Worm (Caenorhabditis elegans) whole organism, L2 larva: ENCODE data around the gene srt-5.

Experiments used
- C34F6.9 ChIP-seq: fragments of 150-350 bp; optimal IDR thresholded peaks from 2 replicates; lab custom pipeline; 2014; ENCODE audit warnings: missing biosample characterization, missing genetic modification characterization
- F13H6.1 ChIP-seq: sonication (generic microtip); optimal IDR thresholded peaks from 2 replicates; lab custom pipeline; 2016; ENCODE audit warnings: missing genetic modification characterization, missing compliant biosample characterization
- Y55F3AM.14 ChIP-seq: fragments of 200-800 bp; sonication (Bioruptor generic); optimal IDR thresholded peaks from 2 replicates; lab custom pipeline; 2018; ENCODE audit warnings: mild to moderate bottlenecking, missing genetic modification characterization, missing compliant biosample characterization
- alr-1 ChIP-seq: fragments of 150-350 bp; optimal IDR thresholded peaks from 2 replicates; lab custom pipeline; 2014; ENCODE audit warnings: missing biosample characterization, missing genetic modification characterization
- aly-2 ChIP-seq: fragments of 150-350 bp; optimal IDR thresholded peaks from 2 replicates; lab custom pipeline; 2014; ENCODE audit warnings: missing biosample characterization, missing genetic modification characterization
- ama-1 ChIP-seq: fragments of 150-350 bp; optimal IDR thresholded peaks from 2 replicates; lab custom pipeline; 2018; ENCODE audit warnings: inconsistent platforms
- blmp-1 ChIP-seq: sonication (generic microtip); optimal IDR thresholded peaks from 2 replicates; lab custom pipeline; 2017; ENCODE audit warnings: missing genetic modification characterization, mild to moderate bottlenecking, missing compliant biosample characterization, antibody characterized with exemption, moderate library complexity; ENCODE audit not compliant: insufficient read depth
- ceh-16 ChIP-seq: fragments of 150-350 bp; optimal IDR thresholded peaks from 2 replicates; lab custom pipeline; 2014; ENCODE audit warnings: missing biosample characterization, missing genetic modification characterization
- ceh-82 ChIP-seq: fragments of 150-350 bp; optimal IDR thresholded peaks from 2 replicates; lab custom pipeline; 2014; ENCODE audit warnings: missing biosample characterization, missing genetic modification characterization
- crh-2 ChIP-seq: sonication (generic microtip); optimal IDR thresholded peaks from 2 replicates; lab custom pipeline; 2017; ENCODE audit warnings: missing biosample characterization, missing genetic modification characterization
- dmd-4 ChIP-seq: sonication (generic microtip); optimal IDR thresholded peaks from 2 replicates; lab custom pipeline; 2017; ENCODE audit warnings: missing biosample characterization, missing genetic modification characterization
- egl-27 ChIP-seq: sonication (generic microtip); optimal IDR thresholded peaks from 3 replicates; lab custom pipeline; 2017; ENCODE audit warnings: missing biosample characterization, missing genetic modification reagents, missing genetic modification characterization
- elt-1 ChIP-seq: fragments of 150-350 bp; optimal IDR thresholded peaks from 2 replicates; lab custom pipeline; 2014; ENCODE audit warnings: missing biosample characterization, missing genetic modification characterization
- gmeb-1 ChIP-seq: fragments of 150-350 bp; optimal IDR thresholded peaks from 2 replicates; lab custom pipeline; 2014; ENCODE audit warnings: missing biosample characterization, missing genetic modification characterization
- lin-11 ChIP-seq: fragments of 150-350 bp; sonication (generic microtip); optimal IDR thresholded peaks from 2 replicates; lab custom pipeline; 2014; ENCODE audit warnings: missing biosample characterization, missing genetic modification characterization, inconsistent platforms, mixed read lengths
- lin-13 ChIP-seq: fragments of 150-350 bp; optimal IDR thresholded peaks from 2 replicates; lab custom pipeline; 2014; ENCODE audit warnings: missing biosample characterization, missing genetic modification reagents, missing genetic modification characterization
- lsy-2 ChIP-seq, 2 experiments: fragments of 150-350 bp in 1 of 2; sonication (generic microtip) in 1 of 2; optimal IDR thresholded peaks; 2 replicates each; lab custom pipeline; 2014 to 2017; ENCODE audit warnings: missing biosample characterization in 2 of 2, missing genetic modification characterization in 2 of 2
- mbf-1 ChIP-seq: sonication (generic microtip); optimal IDR thresholded peaks from 2 replicates; lab custom pipeline; 2017; ENCODE audit warnings: missing biosample characterization, missing genetic modification characterization
- nhr-10 ChIP-seq: sonication (generic microtip); optimal IDR thresholded peaks from 2 replicates; lab custom pipeline; 2017; ENCODE audit warnings: missing biosample characterization, missing genetic modification characterization
- nhr-11 ChIP-seq: fragments of 150-350 bp; optimal IDR thresholded peaks from 2 replicates; lab custom pipeline; 2014; ENCODE audit warnings: missing biosample characterization, missing genetic modification characterization
- nhr-12 ChIP-seq: fragments of 150-350 bp; optimal IDR thresholded peaks from 2 replicates; lab custom pipeline; 2014; ENCODE audit warnings: missing biosample characterization, missing genetic modification characterization
- nhr-237 ChIP-seq: fragments of 150-350 bp; optimal IDR thresholded peaks from 2 replicates; lab custom pipeline; 2014; ENCODE audit warnings: missing biosample characterization, missing genetic modification characterization
- nhr-77 ChIP-seq: fragments of 150-350 bp; optimal IDR thresholded peaks from 2 replicates; lab custom pipeline; 2014; ENCODE audit warnings: missing biosample characterization, missing genetic modification characterization
- peb-1 ChIP-seq: fragments of 150-350 bp; optimal IDR thresholded peaks from 2 replicates; lab custom pipeline; 2014; ENCODE audit warnings: missing biosample characterization, missing genetic modification characterization
- sem-4 ChIP-seq: fragments of 150-350 bp; optimal IDR thresholded peaks from 2 replicates; lab custom pipeline; 2014; ENCODE audit warnings: missing biosample characterization, missing genetic modification reagents, missing genetic modification characterization
- skn-1 ChIP-seq: sonication (generic microtip); optimal IDR thresholded peaks from 2 replicates; lab custom pipeline; 2017; ENCODE audit warnings: missing biosample characterization, missing genetic modification characterization
- sma-3 ChIP-seq: sonication (generic microtip); optimal IDR thresholded peaks from 2 replicates; lab custom pipeline; 2016; ENCODE audit warnings: missing genetic modification reagents, missing genetic modification characterization, missing compliant biosample characterization
- sma-9 ChIP-seq, 2 experiments: fragments of 150-350 bp in 1 of 2; sonication (generic microtip) in 1 of 2; optimal IDR thresholded peaks; 2 replicates each; lab custom pipeline; 2014 to 2016; ENCODE audit warnings: missing genetic modification characterization in 2 of 2, mild to moderate bottlenecking in 1 of 2, missing biosample characterization in 1 of 2, missing compliant biosample characterization in 1 of 2, missing genetic modification reagents in 1 of 2, moderate library complexity in 1 of 2
- unc-39 ChIP-seq: fragments of 150-350 bp; optimal IDR thresholded peaks from 2 replicates; lab custom pipeline; 2014; ENCODE audit warnings: missing biosample characterization, missing genetic modification characterization
- unc-55 ChIP-seq: fragments of 150-350 bp; sonication (generic microtip); optimal IDR thresholded peaks from 3 replicates; lab custom pipeline; 2014; ENCODE audit warnings: missing biosample characterization, missing genetic modification reagents, missing genetic modification characterization
- zag-1 ChIP-seq: fragments of 150-350 bp; optimal IDR thresholded peaks from 2 replicates; lab custom pipeline; 2014; ENCODE audit warnings: missing biosample characterization, missing genetic modification characterization
- ztf-1 ChIP-seq: fragments of 200-800 bp; sonication (Bioruptor generic); conservative IDR thresholded peaks from 2 replicates; pipeline ENCODE4 v1.3.6; 2022; ENCODE audit warnings: missing genetic modification characterization, missing compliant biosample characterization
- ztf-4 ChIP-seq: fragments of 150-350 bp; optimal IDR thresholded peaks from 2 replicates; lab custom pipeline; 2014; ENCODE audit warnings: missing biosample characterization, missing genetic modification characterization

Gene srt-5

DNA sequence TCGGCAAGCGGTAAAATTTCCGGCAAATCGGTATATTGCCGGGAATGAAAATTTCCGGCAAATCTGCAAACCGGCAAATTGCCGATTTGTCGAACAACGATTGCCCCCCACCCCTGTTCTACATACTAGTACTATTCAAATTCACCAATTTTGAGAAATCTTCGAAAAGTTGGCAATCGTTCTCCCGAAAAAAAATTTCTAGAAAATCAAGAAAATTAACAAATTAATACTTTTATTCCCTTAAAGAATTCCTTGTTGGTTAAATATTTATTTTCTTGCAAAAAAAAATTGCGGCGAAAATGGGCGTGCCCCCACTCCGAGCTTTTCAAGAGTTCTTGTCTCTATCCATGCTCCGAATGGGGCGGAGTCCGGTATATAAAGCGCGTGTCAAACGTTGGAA, 26.4 kb downstream of the srt-5 start, which contains the start of gene C50H11.8:
TSS of gene C50H11.8 (plus strand) at position 301 of the 400 bp plus-strand sequence.
- no peak for TF ChIP-seq nhr-11 (tag; lab: Kevin White, UChicago)
- TF ChIP-seq nhr-12 (tag; lab: Kevin White, UChicago), result no peak
- TF ChIP-seq lin-11 (tag; lab: Kevin White, UChicago), result no peak
- no peak for TF ChIP-seq F13H6.1 (tag; lab: Kevin White, UChicago)
- TF ChIP-seq gmeb-1 (tag; lab: Kevin White, UChicago), result no peak
- TF ChIP-seq ztf-4 (tag; lab: Kevin White, UChicago), result no peak
- TF ChIP-seq aly-2 (tag; lab: Kevin White, UChicago), result no peak
- TF ChIP-seq skn-1 (tag; lab: Kevin White, UChicago), result no peak
- TF ChIP-seq lsy-2 (tag; optimal IDR thresholded peaks at IDR 0.05; lab: Kevin White, UChicago), result no peak

DNA sequence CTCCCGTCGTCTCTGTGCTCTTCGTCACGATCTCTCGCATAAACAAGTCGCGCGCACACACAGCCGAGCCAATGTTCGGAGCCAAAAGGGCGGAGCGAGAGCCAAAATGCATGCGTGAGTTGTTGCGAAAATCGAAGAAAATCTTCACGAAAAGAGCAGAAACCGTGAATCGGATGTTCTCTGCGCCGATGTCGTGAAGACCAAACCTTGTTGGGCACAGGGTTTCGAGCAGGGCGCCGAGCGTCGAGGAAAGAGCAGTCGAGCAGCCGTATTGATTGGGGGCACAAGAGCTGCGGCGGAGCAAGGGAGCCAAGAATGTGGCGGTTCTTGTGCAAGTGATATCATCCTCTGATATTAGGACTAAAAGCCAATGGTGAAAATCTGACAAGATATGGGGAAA, 34.3 kb downstream of the srt-5 start:
- no peak for TF ChIP-seq blmp-1 (tag; lab: Kevin White, UChicago)
- no peak for TF ChIP-seq sma-3 (GFP tag; lab: Kevin White, UChicago)
- TF ChIP-seq nhr-10 (tag; lab: Kevin White, UChicago), result no peak
- no peak for TF ChIP-seq egl-27 (tag; lab: Kevin White, UChicago)
- TF ChIP-seq Y55F3AM.14 (GFP tag; lab: Kevin White, UChicago), result no peak
- TF ChIP-seq dmd-4 (tag; lab: Kevin White, UChicago), result no peak
- TF ChIP-seq nhr-11 (tag; lab: Kevin White, UChicago), result no peak
- TF ChIP-seq elt-1, result no peak
- no peak for TF ChIP-seq gmeb-1 (tag; lab: Kevin White, UChicago)

DNA sequence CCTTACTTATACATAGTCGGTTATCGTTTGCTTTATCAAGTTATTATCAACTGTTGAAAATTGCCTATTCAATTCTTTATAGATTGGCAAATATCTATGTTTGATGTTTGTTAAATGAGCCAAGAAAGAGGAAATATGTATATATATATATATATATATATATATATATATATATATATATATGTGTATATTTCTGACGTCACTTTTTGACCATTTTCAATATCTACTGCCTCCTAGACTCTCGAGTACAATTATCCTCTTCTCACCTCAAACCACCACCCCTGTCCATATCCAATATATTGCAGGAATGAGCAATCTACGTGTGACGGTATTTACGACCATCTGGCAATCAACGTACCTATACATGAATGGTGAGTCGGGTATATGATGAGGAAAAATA, 35.9 kb downstream of the srt-5 start, which contains the start of gene F59D6.1:
TSS of gene F59D6.1 (plus strand) at position 301 of the 400 bp plus-strand sequence.
- no peak for TF ChIP-seq Y55F3AM.14 (GFP tag; lab: Kevin White, UChicago)
- no peak for TF ChIP-seq nhr-77
- TF ChIP-seq peb-1 (tag; lab: Kevin White, UChicago), result no peak
- TF ChIP-seq ceh-82 (tag; lab: Kevin White, UChicago), result no peak
- no peak for TF ChIP-seq unc-39 (tag; lab: Kevin White, UChicago)
- TF ChIP-seq sma-9 (GFP tag; optimal IDR thresholded peaks at IDR 0.05; lab: Kevin White, UChicago), result no peak
- no peak for TF ChIP-seq sma-9 (tag; optimal IDR thresholded peaks at IDR 0.05; lab: Kevin White, UChicago)
- no peak for TF ChIP-seq lsy-2 (tag; optimal IDR thresholded peaks at IDR 0.05; lab: Kevin White, UChicago)
- TF ChIP-seq sem-4 (tag; lab: Kevin White, UChicago), result no peak
- TF ChIP-seq nhr-237 (tag; lab: Kevin White, UChicago), result no peak
- TF ChIP-seq gmeb-1 (tag; lab: Kevin White, UChicago), result no peak
- no peak for TF ChIP-seq nhr-11 (tag; lab: Kevin White, UChicago)
- TF ChIP-seq aly-2 (tag; lab: Kevin White, UChicago), result no peak
- TF ChIP-seq egl-27 (tag; lab: Kevin White, UChicago), result no peak
- no peak for TF ChIP-seq ceh-16 (tag; lab: Kevin White, UChicago)
- TF ChIP-seq ama-1 (lab: Kevin White, UChicago), result no peak
- TF ChIP-seq alr-1 (tag; lab: Kevin White, UChicago), result no peak
- TF ChIP-seq nhr-10 (tag; lab: Kevin White, UChicago), result no peak

DNA sequence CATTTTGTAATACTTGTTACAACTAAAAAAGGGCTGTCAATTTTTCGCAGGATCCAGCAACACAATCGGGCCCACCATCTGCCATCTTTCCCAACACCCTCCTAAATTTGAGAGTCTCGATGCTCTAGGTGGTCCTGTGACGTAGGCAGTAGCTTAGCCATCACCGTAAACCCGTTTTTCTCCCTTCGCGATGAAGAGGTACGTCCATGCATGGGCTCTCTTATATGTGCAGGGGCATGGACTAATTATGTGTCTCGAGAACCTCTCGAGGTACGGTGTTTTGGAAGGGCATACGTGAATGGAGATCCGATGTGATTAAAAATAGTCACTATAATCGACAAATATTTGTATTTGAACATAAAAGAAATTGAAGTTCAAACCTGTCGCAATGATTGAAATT, 39.8 kb downstream of the srt-5 start:
- TF ChIP-seq C34F6.9 (no peak), elt-1 (no peak), crh-2 (tag; lab: Kevin White, UChicago) (no peak)

DNA sequence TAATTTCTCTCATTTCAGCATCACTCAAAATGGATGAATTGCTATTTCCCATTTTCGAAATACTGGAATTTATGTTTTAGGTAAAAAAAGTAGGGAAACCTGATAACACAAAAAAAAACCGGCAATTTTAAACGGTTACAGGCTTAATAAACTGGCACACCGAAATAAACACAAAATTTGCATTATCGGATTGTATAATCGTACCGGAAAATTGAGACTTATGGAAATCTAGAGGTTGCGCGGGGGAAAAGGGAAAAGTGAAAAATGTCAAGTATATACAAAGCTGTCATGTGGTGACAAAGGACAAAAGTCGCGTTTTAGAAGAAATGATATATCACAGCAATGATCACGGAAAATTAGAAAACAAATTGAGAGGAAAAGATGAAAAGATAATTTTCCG, 41.4 kb downstream of the srt-5 start, which contains the start of gene chpf-2:
TSS of gene chpf-2 (minus strand) at position 101 of the 400 bp plus-strand sequence.
- TF ChIP-seq mbf-1 (tag; lab: Kevin White, UChicago) (no peak), zag-1 (tag; lab: Kevin White, UChicago) (no peak), lin-13 (no peak), unc-55 (GFP tag; lab: Kevin White, UChicago) (no peak), F13H6.1 (tag; lab: Kevin White, UChicago) (no peak), ztf-1 (GFP tag; lab: Robert Waterston, UW) (no peak), ama-1 (lab: Kevin White, UChicago) (no peak)
